Fruit fly (Drosophila melanogaster) whole organism, embryonic: Measurements from ENCODE around the gene shi.

Source experiments
- ATbp ChIP-seq: fragments of 200-800 bp; sonication (Bioruptor generic); optimal IDR thresholded peaks from 2 replicates; lab custom pipeline; 2017; ENCODE audit warnings: missing biosample characterization, mild to moderate bottlenecking, missing genetic modification characterization, missing genetic modification reagents
- Antp ChIP-seq: fragments of 200-800 bp; sonication (Bioruptor generic); optimal IDR thresholded peaks from 3 replicates; lab custom pipeline; 2016; ENCODE audit warnings: missing biosample characterization, missing genetic modification characterization
- Bteb2 ChIP-seq: fragments of 200-800 bp; sonication (Bioruptor generic); optimal IDR thresholded peaks from 2 replicates; lab custom pipeline; 2016; ENCODE audit warnings: missing biosample characterization, missing genetic modification characterization
- C15 ChIP-seq: fragments of 200-800 bp; sonication (Bioruptor generic); IDR thresholded peaks from 3 replicates; pipeline ENCODE4 v1.3.6; 2022; ENCODE audit warnings: missing biosample characterization, missing genetic modification characterization
- CG12104 ChIP-seq: fragments of 200-800 bp; sonication (Bioruptor generic); optimal IDR thresholded peaks from 3 replicates; lab custom pipeline; 2016; ENCODE audit warnings: missing biosample characterization, missing genetic modification characterization
- CG12659 ChIP-seq: fragments of 200-800 bp; sonication (Bioruptor generic); optimal IDR thresholded peaks from 3 replicates; lab custom pipeline; 2017; ENCODE audit warnings: mild to moderate bottlenecking, missing biosample characterization, missing genetic modification reagents, missing genetic modification characterization
- CG13287 ChIP-seq: fragments of 200-800 bp; sonication (Bioruptor generic); IDR thresholded peaks from 2 replicates; pipeline ENCODE4 v1.3.6; 2022; ENCODE audit warnings: missing biosample characterization, missing genetic modification characterization; ENCODE audit not compliant: partially characterized antibody
- CG1602 ChIP-seq: fragments of 200-800 bp; sonication (Bioruptor generic); optimal IDR thresholded peaks from 3 replicates; lab custom pipeline; 2016; ENCODE audit warnings: missing biosample characterization, missing genetic modification characterization
- CG1647 ChIP-seq: fragments of 200-800 bp; sonication (Bioruptor generic); optimal IDR thresholded peaks from 3 replicates; lab custom pipeline; 2016; ENCODE audit warnings: missing biosample characterization, missing genetic modification characterization
- CG17829 ChIP-seq: fragments of 200-800 bp; optimal IDR thresholded peaks from 2 replicates; lab custom pipeline; 2019; ENCODE audit warnings: missing biosample characterization, mild to moderate bottlenecking, missing genetic modification characterization, moderate library complexity
- CG18011 ChIP-seq: fragments of 200-800 bp; sonication (Bioruptor generic); optimal IDR thresholded peaks from 2 replicates; lab custom pipeline; 2017; ENCODE audit warnings: missing biosample characterization, missing genetic modification characterization, mild to moderate bottlenecking, moderate library complexity, missing genotype
- CG2202 ChIP-seq: fragments of 200-800 bp; sonication (Bioruptor generic); optimal IDR thresholded peaks from 2 replicates; lab custom pipeline; 2018; ENCODE audit warnings: missing biosample characterization, mild to moderate bottlenecking, missing genetic modification characterization
- CG34422 ChIP-seq: fragments of 200-800 bp; sonication (Bioruptor generic); IDR thresholded peaks from 3 replicates; pipeline ENCODE4 v1.3.6; 2022; ENCODE audit warnings: missing biosample characterization, missing genetic modification characterization
- CG3847 ChIP-seq: fragments of 200-800 bp; sonication (Bioruptor generic); IDR thresholded peaks from 2 replicates; pipeline ENCODE4 v1.3.6; 2022; ENCODE audit warnings: missing biosample characterization, missing genetic modification characterization
- CG6654 ChIP-seq: fragments of 200-800 bp; sonication (Bioruptor generic); optimal IDR thresholded peaks from 2 replicates; lab custom pipeline; 2017; ENCODE audit warnings: missing biosample characterization, mild to moderate bottlenecking, missing genetic modification characterization
- CG7372 ChIP-seq: fragments of 200-800 bp; sonication (Bioruptor generic); IDR thresholded peaks from 2 replicates; pipeline ENCODE4 v1.3.6; 2022; ENCODE audit warnings: missing biosample characterization, missing genetic modification characterization
- CG7839 ChIP-seq: fragments of 200-800 bp; sonication (Bioruptor generic); optimal IDR thresholded peaks from 3 replicates; lab custom pipeline; 2018; ENCODE audit warnings: missing biosample characterization, mild to moderate bottlenecking, missing genetic modification characterization, moderate library complexity
- CG7963 ChIP-seq: fragments of 200-800 bp; sonication (Bioruptor generic); IDR thresholded peaks from 3 replicates; pipeline ENCODE4 v1.3.6; 2022; ENCODE audit warnings: missing biosample characterization, missing genetic modification characterization; ENCODE audit not compliant: partially characterized antibody
- CG7987 ChIP-seq: fragments of 200-800 bp; sonication (Bioruptor generic); optimal IDR thresholded peaks from 2 replicates; lab custom pipeline; 2018; ENCODE audit warnings: missing biosample characterization, mild to moderate bottlenecking, missing genetic modification characterization, moderate library complexity
- CkIIα-i1 ChIP-seq: fragments of 200-800 bp; sonication (Bioruptor generic); IDR thresholded peaks from 2 replicates; pipeline ENCODE4 v1.3.6; 2022; ENCODE audit warnings: missing biosample characterization, missing genetic modification characterization
- Deaf1 ChIP-seq: fragments of 200-800 bp; optimal IDR thresholded peaks from 3 replicates; lab custom pipeline; 2019; ENCODE audit warnings: missing biosample characterization, mild to moderate bottlenecking, missing genetic modification characterization, moderate library complexity
- Dek ChIP-seq: fragments of 200-800 bp; sonication (Bioruptor generic); optimal IDR thresholded peaks from 3 replicates; lab custom pipeline; 2019; ENCODE audit warnings: missing biosample characterization, mild to moderate bottlenecking, missing genetic modification characterization, moderate library complexity
- HmgD ChIP-seq: fragments of 200-800 bp; sonication (Bioruptor generic); optimal IDR thresholded peaks from 3 replicates; lab custom pipeline; 2016; ENCODE audit warnings: missing biosample characterization, missing genetic modification characterization
- Hmx ChIP-seq: fragments of 200-800 bp; sonication (Bioruptor generic); optimal IDR thresholded peaks from 2 replicates; lab custom pipeline; 2016; ENCODE audit warnings: missing biosample characterization, missing genetic modification characterization
- Hr3 ChIP-seq: fragments of 200-800 bp; sonication (Bioruptor generic); optimal IDR thresholded peaks from 3 replicates; lab custom pipeline; 2016; ENCODE audit warnings: missing biosample characterization, missing genetic modification characterization
- Hr39 ChIP-seq: fragments of >200 bp; optimal IDR thresholded peaks from 2 replicates; lab custom pipeline; 2017
- Lhr ChIP-seq: fragments of 200-800 bp; sonication (Bioruptor generic); optimal IDR thresholded peaks from 3 replicates; lab custom pipeline; 2017; ENCODE audit warnings: mild to moderate bottlenecking, missing biosample characterization, missing genetic modification reagents, missing genetic modification characterization
- Lpt ChIP-seq: fragments of >200 bp; optimal IDR thresholded peaks from 2 replicates; lab custom pipeline; 2018; ENCODE audit warnings: missing biosample characterization, missing genetic modification characterization
- NK7.1 ChIP-seq: fragments of 200-800 bp; sonication (Bioruptor generic); optimal IDR thresholded peaks from 3 replicates; lab custom pipeline; 2016; ENCODE audit warnings: missing biosample characterization, missing genetic modification characterization
- Sox100B ChIP-seq: fragments of 200-800 bp; sonication (Bioruptor generic); optimal IDR thresholded peaks from 3 replicates; lab custom pipeline; 2018; ENCODE audit warnings: missing biosample characterization, mild to moderate bottlenecking, missing genetic modification characterization
- Xrp1 ChIP-seq: fragments of 200-800 bp; sonication (Bioruptor generic); IDR thresholded peaks from 2 replicates; pipeline ENCODE4 v1.3.6; 2022; ENCODE audit warnings: missing biosample characterization, missing genetic modification characterization
- abd-A ChIP-seq: fragments of 200-800 bp; sonication (Bioruptor generic); optimal IDR thresholded peaks from 3 replicates; lab custom pipeline; 2019; ENCODE audit warnings: missing biosample characterization, mild to moderate bottlenecking, missing genetic modification characterization, moderate library complexity
- ara ChIP-seq: fragments of 200-800 bp; sonication (Bioruptor generic); IDR thresholded peaks from 2 replicates; pipeline ENCODE4 v1.3.6; 2022; ENCODE audit warnings: missing biosample characterization, missing genetic modification characterization
- bsh ChIP-seq, 2 experiments: fragments of 200-800 bp; sonication (Bioruptor generic); optimal IDR thresholded peaks; 2 replicates each; lab custom pipeline; 2017 to 2018; ENCODE audit warnings: mild to moderate bottlenecking in 2 of 2, missing biosample characterization in 2 of 2, missing genetic modification characterization in 2 of 2, moderate library complexity in 1 of 2
- crc ChIP-seq: fragments of 200-800 bp; sonication (Bioruptor generic); optimal IDR thresholded peaks from 2 replicates; lab custom pipeline; 2016; ENCODE audit warnings: missing biosample characterization, missing genetic modification characterization
- en ChIP-seq: fragments of 200-800 bp; sonication (Bioruptor generic); optimal IDR thresholded peaks from 2 replicates; lab custom pipeline; 2016; ENCODE audit warnings: missing biosample characterization, missing genetic modification characterization
- gcm ChIP-seq: fragments of 200-800 bp; sonication (Bioruptor generic); optimal IDR thresholded peaks from 2 replicates; lab custom pipeline; 2019; ENCODE audit warnings: missing biosample characterization, mild to moderate bottlenecking, missing genetic modification characterization, moderate library complexity
- gsb ChIP-seq: fragments of 200-800 bp; sonication (Bioruptor generic); IDR thresholded peaks from 2 replicates; pipeline ENCODE4 v1.3.6; 2022; ENCODE audit warnings: missing biosample characterization, missing genetic modification characterization
- knrl ChIP-seq: fragments of 200-800 bp; sonication (Bioruptor generic); IDR thresholded peaks from 3 replicates; pipeline ENCODE4 v1.3.6; 2022; ENCODE audit warnings: missing biosample characterization, missing genetic modification characterization; ENCODE audit not compliant: partially characterized antibody
- lilli ChIP-seq: fragments of 200-800 bp; sonication (Bioruptor generic); optimal IDR thresholded peaks from 3 replicates; lab custom pipeline; 2016; ENCODE audit warnings: missing biosample characterization, missing genetic modification characterization
- phol ChIP-seq: fragments of 200-800 bp; sonication (Bioruptor generic); optimal IDR thresholded peaks from 3 replicates; lab custom pipeline; 2018; ENCODE audit warnings: missing biosample characterization, mild to moderate bottlenecking, missing genetic modification characterization, moderate library complexity
- salm ChIP-seq: fragments of 200-800 bp; sonication (Bioruptor generic); optimal IDR thresholded peaks from 2 replicates; lab custom pipeline; 2018; ENCODE audit warnings: missing biosample characterization, mild to moderate bottlenecking, missing genetic modification characterization
- schlank ChIP-seq: fragments of 200-800 bp; sonication (Bioruptor generic); optimal IDR thresholded peaks from 2 replicates; lab custom pipeline; 2018; ENCODE audit warnings: missing biosample characterization, mild to moderate bottlenecking, missing genetic modification characterization
- sens-2 ChIP-seq: fragments of 200-800 bp; sonication (Bioruptor generic); IDR thresholded peaks from 2 replicates; pipeline ENCODE4 v1.3.6; 2022; ENCODE audit warnings: missing biosample characterization, missing genetic modification characterization
- slp2 ChIP-seq: fragments of 200-800 bp; sonication (Bioruptor generic); optimal IDR thresholded peaks from 2 replicates; lab custom pipeline; 2016; ENCODE audit warnings: missing biosample characterization, missing genetic modification characterization
- sob ChIP-seq: fragments of 200-800 bp; sonication (Bioruptor generic); IDR thresholded peaks from 2 replicates; pipeline ENCODE4 v1.3.6; 2022; ENCODE audit warnings: missing biosample characterization, missing genetic modification characterization
- sqz ChIP-seq: fragments of 200-800 bp; sonication (Bioruptor generic); optimal IDR thresholded peaks from 3 replicates; lab custom pipeline; 2018; ENCODE audit warnings: missing biosample characterization, mild to moderate bottlenecking, missing genetic modification characterization
- sr ChIP-seq: fragments of 200-800 bp; sonication (Bioruptor generic); IDR thresholded peaks from 3 replicates; pipeline ENCODE4 v1.3.6; 2022; ENCODE audit warnings: missing biosample characterization, missing genetic modification characterization
- tll ChIP-seq, 2 experiments: fragments of 200-800 bp in 1 of 2; fragments of >200 bp in 1 of 2; sonication (Bioruptor generic) in 1 of 2; optimal IDR thresholded peaks; 2 replicates each; lab custom pipeline; 2017 to 2019; ENCODE audit warnings: missing biosample characterization in 2 of 2, missing genetic modification characterization in 2 of 2, mild to moderate bottlenecking in 1 of 2, moderate library complexity in 1 of 2
- unpg ChIP-seq: fragments of 200-800 bp; sonication (Bioruptor generic); optimal IDR thresholded peaks from 3 replicates; lab custom pipeline; 2018; ENCODE audit warnings: missing biosample characterization, mild to moderate bottlenecking, missing genetic modification characterization, moderate library complexity
- vvl ChIP-seq: fragments of 200-800 bp; sonication (Bioruptor generic); IDR thresholded peaks from 2 replicates; pipeline ENCODE4 v1.3.6; 2022; ENCODE audit warnings: missing biosample characterization, missing genetic modification characterization

Gene shi

dm6 chrX:15867863-15868262, 24.1 kb upstream of the shi start, which contains the start of gene Gapdh2 (continued):
- TF ChIP-seq Bteb2 (GFP tag; lab: Kevin White, UChicago) (peak; percentile 99), sob (GFP tag; lab: Robert Waterston, UW) (peak; percentile 99), slp2 (GFP tag; lab: Kevin White, UChicago) (peak; percentile 95), Hr39 (lab: Kevin White, UChicago) (no peak), CG2202 (tag; lab: Kevin White, UChicago) (peak; percentile 97), en (peak; percentile 96), sqz (GFP tag; lab: Kevin White, UChicago) (peak; percentile 99), Hmx (peak; percentile 94), CkIIα-i1 (GFP tag; lab: Robert Waterston, UW) (peak; percentile 95), CG34422 (peak; percentile 99), gsb (peak; percentile 99), CG17829 (tag; lab: Kevin White, UChicago) (peak; percentile 99), ATbp (GFP tag; lab: Kevin White, UChicago) (peak; percentile 100), CG7987 (GFP tag; lab: Kevin White, UChicago) (peak; percentile 98), schlank (tag; lab: Kevin White, UChicago) (peak; percentile 99), crc (GFP tag; lab: Kevin White, UChicago) (peak; percentile 98), vvl (GFP tag; lab: Robert Waterston, UW) (peak; percentile 100), Lhr (GFP tag; lab: Kevin White, UChicago) (peak; percentile 94), C15 (peak; percentile 98), NK7.1 (peak; percentile 97), CG13287 (GFP tag; lab: Robert Waterston, UW) (peak; percentile 63), Deaf1 (peak; percentile 93), CG6654 (GFP tag; lab: Kevin White, UChicago) (peak; percentile 91), Xrp1 (GFP tag; lab: Robert Waterston, UW) (peak; percentile 99), Antp (GFP tag; lab: Kevin White, UChicago) (peak; percentile 89), sens-2 (GFP tag; lab: Robert Waterston, UW) (peak; percentile 99), phol (tag; lab: Kevin White, UChicago) (peak; percentile 97), Dek (tag; lab: Kevin White, UChicago) (peak; percentile 100), CG18011 (peak; percentile 93), knrl (no peak), CG7372 (GFP tag; lab: Robert Waterston, UW) (peak; percentile 99), lilli (GFP tag; lab: Kevin White, UChicago) (peak; percentile 99), abd-A (tag; lab: Kevin White, UChicago) (peak; percentile 100), Hr3 (peak; percentile 96), tll (GFP tag; optimal IDR thresholded peaks at IDR 0.05; lab: Kevin White, UChicago) (peak in 1 of 2 experiments; percentile 57), Sox100B (GFP tag; lab: Kevin White, UChicago) (peak; percentile 99), sr (no peak), bsh (GFP tag; optimal IDR thresholded peaks at IDR 0.05; lab: Kevin White, UChicago) (peak; percentile 98 to 100), CG12659 (peak; percentile 100), unpg (GFP tag; lab: Kevin White, UChicago) (peak; percentile 100), ara (GFP tag; lab: Robert Waterston, UW) (peak; percentile 99), gcm (peak; percentile 99), CG1602 (GFP tag; lab: Kevin White, UChicago) (peak; percentile 98), CG12104 (peak; percentile 99), salm (tag; lab: Kevin White, UChicago) (peak; percentile 100), HmgD (GFP tag; lab: Kevin White, UChicago) (peak; percentile 68), CG7839 (peak; percentile 100), CG1647 (GFP tag; lab: Kevin White, UChicago) (peak; percentile 97), CG3847 (GFP tag; lab: Robert Waterston, UW) (peak; percentile 99), Lpt (GFP tag; lab: Kevin White, UChicago) (no peak), CG7963 (GFP tag; lab: Robert Waterston, UW) (no peak)
